Worm (Caenorhabditis elegans) whole organism, L1 larva: ENCODE results near the gene grl-9.

Source experiments
- C04F5.9 ChIP-seq: sonication (generic microtip); optimal IDR thresholded peaks from 2 replicates; lab custom pipeline; 2016; ENCODE audit warnings: missing genetic modification characterization, missing compliant biosample characterization
- C16A3.4 ChIP-seq: fragments of 150-350 bp; optimal IDR thresholded peaks from 2 replicates; lab custom pipeline; 2014; ENCODE audit warnings: missing biosample characterization, missing genetic modification characterization
- F16B12.6 ChIP-seq: fragments of 150-350 bp; optimal IDR thresholded peaks from 2 replicates; lab custom pipeline; 2014; ENCODE audit warnings: missing biosample characterization, missing genetic modification characterization
- aha-1 ChIP-seq: fragments of 150-350 bp; optimal IDR thresholded peaks from 2 replicates; lab custom pipeline; 2014; ENCODE audit warnings: missing biosample characterization, missing genetic modification characterization
- ama-1 ChIP-seq: fragments of 150-350 bp; optimal IDR thresholded peaks from 2 replicates; lab custom pipeline; 2014
- blmp-1 ChIP-seq: fragments of 150-350 bp; optimal IDR thresholded peaks from 2 replicates; lab custom pipeline; 2014; ENCODE audit warnings: missing biosample characterization, missing genetic modification characterization
- ceh-8 ChIP-seq: fragments of 200-800 bp; sonication (Bioruptor generic); optimal IDR thresholded peaks from 2 replicates; lab custom pipeline; 2018; ENCODE audit warnings: mild to moderate bottlenecking, missing genetic modification characterization, moderate library complexity, missing compliant biosample characterization
- ceh-88 ChIP-seq: fragments of 200-800 bp; sonication (Bioruptor generic); IDR thresholded peaks from 2 replicates; pipeline ENCODE4 v1.3.6; 2022; ENCODE audit warnings: missing genetic modification characterization, missing compliant biosample characterization
- ces-1 ChIP-seq: fragments of 150-350 bp; optimal IDR thresholded peaks from 2 replicates; lab custom pipeline; 2014; ENCODE audit warnings: missing biosample characterization, missing genetic modification reagents, missing genetic modification characterization
- dpl-1 ChIP-seq, 3 experiments: fragments of 150-350 bp in 2 of 3; sonication (generic microtip) in 1 of 3; optimal IDR thresholded peaks; 2 replicates each; lab custom pipeline; 2014 to 2017; ENCODE audit warnings: missing biosample characterization in 3 of 3, missing genetic modification characterization in 3 of 3, missing genetic modification reagents in 3 of 3
- dsc-1 ChIP-seq: sonication (generic microtip); optimal IDR thresholded peaks from 2 replicates; lab custom pipeline; 2016; ENCODE audit warnings: mild to moderate bottlenecking, missing genetic modification characterization, missing compliant biosample characterization
- efl-1 ChIP-seq, 4 experiments: fragments of 150-350 bp; optimal IDR thresholded peaks in 3 of 4; peaks in 1 of 4; 1 replicate in 1 of 4; 2 replicates in 3 of 4; lab custom pipeline; 2014; ENCODE audit warnings: missing biosample characterization in 2 of 4, missing genetic modification characterization in 2 of 4, missing genetic modification reagents in 2 of 4
- egl-13 ChIP-seq: sonication (generic microtip); optimal IDR thresholded peaks from 2 replicates; lab custom pipeline; 2016; ENCODE audit warnings: missing genotype, missing genetic modification reagents, missing genetic modification characterization, missing compliant biosample characterization
- elt-2 ChIP-seq: sonication (generic microtip); optimal IDR thresholded peaks from 2 replicates; lab custom pipeline; 2016; ENCODE audit warnings: missing genetic modification characterization, mild to moderate bottlenecking, inconsistent platforms, missing compliant biosample characterization, missing genetic modification reagents
- elt-3 ChIP-seq, 6 experiments: fragments of 150-350 bp in 1 of 6; sonication (generic microtip); optimal IDR thresholded peaks; 2 replicates each; lab custom pipeline; 2017 to 2018; ENCODE audit warnings: missing biosample characterization in 6 of 6, missing genetic modification characterization in 6 of 6, inconsistent platforms in 1 of 6
- fkh-8 ChIP-seq: sonication (generic microtip); optimal IDR thresholded peaks from 2 replicates; lab custom pipeline; 2016; ENCODE audit warnings: mild to moderate bottlenecking, missing genetic modification characterization, missing compliant biosample characterization
- fos-1 ChIP-seq: fragments of 150-350 bp; optimal IDR thresholded peaks from 2 replicates; lab custom pipeline; 2014; ENCODE audit warnings: missing biosample characterization, missing genetic modification characterization
- grh-1 ChIP-seq: fragments of 200-800 bp; sonication (Bioruptor generic); IDR thresholded peaks from 2 replicates; pipeline ENCODE4 v1.3.6; 2022; ENCODE audit warnings: missing genetic modification reagents, missing genetic modification characterization, missing compliant biosample characterization
- hlh-4 ChIP-seq: sonication (generic microtip); optimal IDR thresholded peaks from 2 replicates; lab custom pipeline; 2016; ENCODE audit warnings: mild to moderate bottlenecking, missing genetic modification characterization, missing compliant biosample characterization
- isw-1 ChIP-seq: fragments of 200-800 bp; sonication (Bioruptor generic); IDR thresholded peaks from 2 replicates; pipeline ENCODE4 v1.3.6; 2022; ENCODE audit warnings: missing genetic modification characterization, missing compliant biosample characterization
- lin-14 ChIP-seq: fragments of 200-800 bp; sonication (Bioruptor generic); optimal IDR thresholded peaks from 2 replicates; lab custom pipeline; 2018; ENCODE audit warnings: mild to moderate bottlenecking, missing genetic modification characterization, moderate library complexity, missing compliant biosample characterization
- lin-35 ChIP-seq, 2 experiments: fragments of 150-350 bp; optimal IDR thresholded peaks; 2 replicates each; lab custom pipeline; 2014; ENCODE audit warnings: missing biosample characterization in 2 of 2, missing genetic modification characterization in 2 of 2, missing genetic modification reagents in 2 of 2
- mab-9 ChIP-seq: fragments of 200-800 bp; sonication (Bioruptor generic); IDR thresholded peaks from 2 replicates; pipeline ENCODE4 v1.3.6; 2022; ENCODE audit warnings: missing genetic modification reagents, missing genetic modification characterization, missing compliant biosample characterization
- mdl-1 ChIP-seq, 2 experiments: fragments of 150-350 bp; optimal IDR thresholded peaks; 2 replicates each; lab custom pipeline; 2014 to 2017; ENCODE audit warnings: missing biosample characterization in 2 of 2, missing genetic modification characterization in 2 of 2, inconsistent platforms in 1 of 2
- mep-1 ChIP-seq: fragments of 150-350 bp; optimal IDR thresholded peaks from 2 replicates; lab custom pipeline; 2014; ENCODE audit warnings: missing biosample characterization, missing genetic modification characterization
- nhr-11 ChIP-seq: fragments of 150-350 bp; optimal IDR thresholded peaks from 2 replicates; lab custom pipeline; 2014; ENCODE audit warnings: missing biosample characterization, missing genetic modification characterization
- nhr-12 ChIP-seq: sonication (generic microtip); optimal IDR thresholded peaks from 2 replicates; lab custom pipeline; 2017; ENCODE audit warnings: missing biosample characterization, missing genetic modification characterization
- nhr-47 ChIP-seq: sonication (generic microtip); optimal IDR thresholded peaks from 2 replicates; lab custom pipeline; 2016; ENCODE audit warnings: mild to moderate bottlenecking, missing genetic modification characterization, moderate library complexity, missing compliant biosample characterization
- nhr-77 ChIP-seq: fragments of 150-350 bp; optimal IDR thresholded peaks from 2 replicates; lab custom pipeline; 2014; ENCODE audit warnings: missing biosample characterization, missing genetic modification characterization
- nhr-85 ChIP-seq: sonication (generic microtip); peaks from one replicate; lab custom pipeline; 2016; ENCODE audit warnings: missing genetic modification characterization, inconsistent platforms, missing compliant biosample characterization
- pag-3 ChIP-seq: sonication (generic microtip); optimal IDR thresholded peaks from 2 replicates; lab custom pipeline; 2017; ENCODE audit warnings: missing genetic modification characterization, mild to moderate bottlenecking, missing compliant biosample characterization, antibody characterized with exemption, borderline replicate concordance; ENCODE audit not compliant: insufficient read depth
- skn-1 ChIP-seq: fragments of 150-350 bp; optimal IDR thresholded peaks from 2 replicates; lab custom pipeline; 2014; ENCODE audit warnings: missing biosample characterization, missing genetic modification characterization
- snu-23 ChIP-seq: sonication (generic microtip); optimal IDR thresholded peaks from 2 replicates; lab custom pipeline; 2016; ENCODE audit warnings: missing genetic modification characterization, missing compliant biosample characterization
- sox-4 ChIP-seq: sonication (generic microtip); optimal IDR thresholded peaks from 2 replicates; lab custom pipeline; 2016; ENCODE audit warnings: missing genetic modification characterization, missing compliant biosample characterization
- sptf-1 ChIP-seq: fragments of 150-350 bp; optimal IDR thresholded peaks from 2 replicates; lab custom pipeline; 2014; ENCODE audit warnings: missing biosample characterization, missing genetic modification characterization
- sup-37 ChIP-seq: fragments of 200-800 bp; sonication (Bioruptor generic); optimal IDR thresholded peaks from 2 replicates; lab custom pipeline; 2018; ENCODE audit warnings: mild to moderate bottlenecking, missing genetic modification characterization, missing compliant biosample characterization
- tbx-2 ChIP-seq: sonication (generic microtip); optimal IDR thresholded peaks from 2 replicates; lab custom pipeline; 2016; ENCODE audit warnings: missing genetic modification characterization, missing compliant biosample characterization
- unc-130 ChIP-seq: fragments of 150-350 bp; optimal IDR thresholded peaks from 2 replicates; lab custom pipeline; 2017; ENCODE audit warnings: missing biosample characterization, missing genetic modification characterization, inconsistent platforms
- unc-30 ChIP-seq: sonication (generic microtip); optimal IDR thresholded peaks from 2 replicates; lab custom pipeline; 2017; ENCODE audit warnings: missing biosample characterization, missing genetic modification characterization
- vab-15 ChIP-seq: sonication (generic microtip); optimal IDR thresholded peaks from 2 replicates; lab custom pipeline; 2017; ENCODE audit warnings: missing genotype, mild to moderate bottlenecking, missing genetic modification characterization, missing compliant biosample characterization
- xbp-1 ChIP-seq: sonication (generic microtip); optimal IDR thresholded peaks from 2 replicates; lab custom pipeline; 2016; ENCODE audit warnings: missing genetic modification characterization, missing compliant biosample characterization
- zag-1 ChIP-seq: fragments of 150-350 bp; optimal IDR thresholded peaks from 2 replicates; lab custom pipeline; 2014; ENCODE audit warnings: missing biosample characterization, missing genetic modification characterization
- zip-4 ChIP-seq: fragments of 200-800 bp; sonication (Bioruptor generic); optimal IDR thresholded peaks from 2 replicates; lab custom pipeline; 2018; ENCODE audit warnings: mild to moderate bottlenecking, missing genetic modification characterization, moderate library complexity, missing compliant biosample characterization
- ztf-4 ChIP-seq: fragments of 150-350 bp; optimal IDR thresholded peaks from 2 replicates; lab custom pipeline; 2014; ENCODE audit warnings: missing biosample characterization, missing genetic modification characterization

The grl-9 gene

ce11 chrV:6744774-6745173, 13.3 kb upstream of the grl-9 start, which contains the start of gene T25F10.3:
T25F10.3 (plus strand) TSS chrV:6745081.
- TF ChIP-seq nhr-85 (tag; lab: Kevin White, UChicago) (peak; percentile 4), blmp-1 (peak; percentile 79), ztf-4 (tag; lab: Kevin White, UChicago) (no peak)

ce11 chrV:6736877-6737276, 5.4 kb upstream of the grl-9 start:
- no peak for TF ChIP-seq tbx-2
- no peak for TF ChIP-seq ceh-8
- peak in 1 of 6 experiments; percentile 81 for TF ChIP-seq elt-3 (tag; optimal IDR thresholded peaks at IDR 0.05; lab: Kevin White, UChicago)
- TF ChIP-seq mab-9: no peak
- TF ChIP-seq isw-1 (GFP tag; lab: Robert Waterston, UW): no peak
- TF ChIP-seq hlh-4 (tag; lab: Kevin White, UChicago): no peak
- TF ChIP-seq elt-2 (tag; lab: Kevin White, UChicago): no peak
- peak; percentile 35 for TF ChIP-seq pag-3 (tag; lab: Kevin White, UChicago)
- TF ChIP-seq nhr-85 (tag; lab: Kevin White, UChicago): peak; percentile 71
- TF ChIP-seq C16A3.4 (tag; lab: Kevin White, UChicago): no peak
- no peak for TF ChIP-seq nhr-11 (tag; lab: Kevin White, UChicago)
- TF ChIP-seq C04F5.9: no peak
- no peak for TF ChIP-seq sox-4 (tag; lab: Kevin White, UChicago)
- TF ChIP-seq lin-14 (GFP tag; lab: Kevin White, UChicago): peak; percentile 42
- TF ChIP-seq fkh-8: no peak
- TF ChIP-seq skn-1: no peak
- TF ChIP-seq blmp-1: peak; percentile 92

ce11 chrV:6736108-6736507, 4.6 kb upstream of the grl-9 start:
- no peak for TF ChIP-seq mep-1 (tag; lab: Kevin White, UChicago)
- peak; percentile 63 for TF ChIP-seq nhr-85 (tag; lab: Kevin White, UChicago)

ce11 chrV:6732995-6733394, 1.5 kb upstream of the grl-9 start, which contains the start of gene grl-8:
grl-8 (minus strand) TSS chrV:6733095.
- TF ChIP-seq nhr-12 (tag; lab: Kevin White, UChicago) (no peak), ama-1 (lab: Kevin White, UChicago) (no peak), egl-13 (tag; lab: Kevin White, UChicago) (no peak), fos-1 (no peak), ztf-4 (tag; lab: Kevin White, UChicago) (no peak), unc-30 (tag; lab: Kevin White, UChicago) (no peak), grh-1 (no peak), snu-23 (GFP tag; lab: Kevin White, UChicago) (no peak), mdl-1 (tag; optimal IDR thresholded peaks at IDR 0.05; lab: Kevin White, UChicago) (no peak), vab-15 (no peak), lin-35 (GFP tag; optimal IDR thresholded peaks at IDR 0.05; lab: Kevin White, UChicago) (no peak), zip-4 (GFP tag; lab: Kevin White, UChicago) (no peak), sptf-1 (no peak)

ce11 chrV:6727222-6727621, 4.3 kb downstream of the grl-9 start, which contains the start of gene ZC487.1:
ZC487.1 (plus strand) TSS chrV:6727522.
- TF ChIP-seq ces-1 (GFP tag; lab: Kevin White, UChicago): no peak
- TF ChIP-seq nhr-47 (tag; lab: Kevin White, UChicago): no peak
- no peak for TF ChIP-seq F16B12.6 (tag; lab: Kevin White, UChicago)
- no peak for TF ChIP-seq ceh-88

DNA sequence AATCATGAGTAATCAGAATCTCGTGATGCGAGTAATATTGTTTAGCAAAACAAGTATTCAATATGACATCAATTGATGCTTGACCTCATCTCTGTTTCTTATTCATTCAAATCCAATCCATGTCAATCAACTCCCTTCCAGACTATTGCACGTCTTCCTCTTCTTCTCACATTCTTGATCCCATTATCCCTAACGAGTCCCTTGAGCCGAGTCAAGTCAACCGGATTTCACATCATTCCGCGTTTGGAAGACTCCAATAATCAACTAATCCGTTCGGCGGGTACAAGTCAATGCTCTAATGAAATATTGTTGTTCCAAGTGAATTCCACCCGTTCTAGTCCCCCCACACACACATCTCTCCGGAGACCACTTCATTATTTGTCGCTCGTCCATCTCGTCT, 5.2 kb downstream of the grl-9 start:
- TF ChIP-seq zag-1 (tag; lab: Kevin White, UChicago): no peak
- TF ChIP-seq elt-2 (tag; lab: Kevin White, UChicago): no peak
- TF ChIP-seq dsc-1: peak; percentile 85
- TF ChIP-seq efl-1 (optimal IDR thresholded peaks at IDR 0.05; lab: Kevin White, UChicago): no peak
- TF ChIP-seq efl-1 (GFP tag; optimal IDR thresholded peaks at IDR 0.05 in 1 of 2; lab: Kevin White, UChicago): peak in 1 of 2 experiments; percentile 59
- no peak for TF ChIP-seq sox-4 (tag; lab: Kevin White, UChicago)
- no peak for TF ChIP-seq sup-37 (GFP tag; lab: Kevin White, UChicago)
- TF ChIP-seq fkh-8: peak; percentile 4
- no peak for TF ChIP-seq pag-3 (tag; lab: Kevin White, UChicago)
- TF ChIP-seq lin-14 (GFP tag; lab: Kevin White, UChicago): peak; percentile 52
- TF ChIP-seq isw-1 (GFP tag; lab: Robert Waterston, UW): no peak
- TF ChIP-seq unc-130 (tag; lab: Kevin White, UChicago): no peak
- TF ChIP-seq C16A3.4 (tag; lab: Kevin White, UChicago): no peak
- TF ChIP-seq nhr-12 (tag; lab: Kevin White, UChicago): no peak
- no peak for TF ChIP-seq xbp-1 (tag; lab: Kevin White, UChicago)
- no peak for TF ChIP-seq nhr-77
- TF ChIP-seq egl-13 (tag; lab: Kevin White, UChicago): peak; percentile 15
- no peak for TF ChIP-seq dpl-1 (GFP tag; optimal IDR thresholded peaks at IDR 0.05; lab: Kevin White, UChicago)
- no peak for TF ChIP-seq aha-1
